Fruit fly (Drosophila melanogaster) whole organism: Measurements from ENCODE around the gene CG42232.

ENCODE experiments used
- Dll ChIP-seq: fragments of >200 bp; optimal IDR thresholded peaks from 2 replicates; lab custom pipeline; 2017
- EcR ChIP-seq, 2 experiments: fragments of >200 bp; optimal IDR thresholded peaks; 2 replicates each; lab custom pipeline; 2017; ENCODE audit warnings: missing biosample characterization in 2 of 2, missing genetic modification characterization in 2 of 2, missing genetic modification reagents in 2 of 2
- pan ChIP-seq: fragments of >200 bp; optimal IDR thresholded peaks from 2 replicates; lab custom pipeline; 2017
- psq ChIP-seq: fragments of >200 bp; optimal IDR thresholded peaks from 2 replicates; lab custom pipeline; 2017
- usp ChIP-seq: fragments of >200 bp; optimal IDR thresholded peaks from 2 replicates; lab custom pipeline; 2017; ENCODE audit warnings: missing biosample characterization, missing genetic modification characterization, mixed read lengths

dm6 chr3R:16485487-16486233 is 16.2 kb upstream of the CG42232 start:
- TF ChIP-seq usp: no peak
- TF ChIP-seq EcR (GFP tag; optimal IDR thresholded peaks at IDR 0.05; lab: Kevin White, UChicago): no peak
- no peak for TF ChIP-seq psq (lab: Kevin White, UChicago)
- TF ChIP-seq pan (lab: Kevin White, UChicago): no peak
- TF ChIP-seq Dll (lab: Kevin White, UChicago): no peak
